Worm (Caenorhabditis elegans): Measurements from ENCODE around the gene sru-48.
A peak's percentile ranks its signal among the peaks of the same experiment; 100 is the strongest.

The sru-48 gene

ce11 chrX:5199825-5200373 lies 19.9 kb downstream of the sru-48 start:
- TF ChIP-seq egl-5 (tag; optimal IDR thresholded peaks at IDR 0.05) = peak; percentile 27
- TF ChIP-seq nhr-11 (tag; optimal IDR thresholded peaks at IDR 0.05) = peak; percentile 72
- peak; percentile 58 for TF ChIP-seq unc-62 (GFP tag; optimal IDR thresholded peaks at IDR 0.05)
- TF ChIP-seq pqm-1 (tag; optimal IDR thresholded peaks at IDR 0.05) = no peak

DNA sequence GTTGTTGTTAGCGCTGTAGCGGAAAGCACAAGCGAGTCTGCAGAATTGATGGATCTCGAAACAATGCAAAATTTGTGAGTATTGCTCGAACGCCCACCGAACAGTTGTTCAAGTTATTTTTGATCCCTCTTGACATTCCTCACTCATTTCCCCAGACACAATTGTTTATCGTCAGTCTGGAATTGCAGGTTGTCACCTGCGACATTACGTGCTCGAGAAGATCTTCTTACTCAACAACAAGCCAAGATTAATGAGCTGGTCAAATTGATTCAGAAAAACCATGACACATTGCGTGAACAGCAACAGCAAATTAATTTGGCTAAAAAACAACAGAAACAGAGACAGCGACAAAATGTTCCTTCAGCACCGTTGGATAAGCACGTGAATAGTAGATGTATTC lies 21.9 kb downstream of the sru-48 start:
- no peak for TF ChIP-seq zag-1 (tag; optimal IDR thresholded peaks at IDR 0.05)
- TF ChIP-seq lin-39 (tag; optimal IDR thresholded peaks at IDR 0.05) = peak; percentile 53
- TF ChIP-seq egl-5 (tag; optimal IDR thresholded peaks at IDR 0.05) = peak; percentile 83

DNA sequence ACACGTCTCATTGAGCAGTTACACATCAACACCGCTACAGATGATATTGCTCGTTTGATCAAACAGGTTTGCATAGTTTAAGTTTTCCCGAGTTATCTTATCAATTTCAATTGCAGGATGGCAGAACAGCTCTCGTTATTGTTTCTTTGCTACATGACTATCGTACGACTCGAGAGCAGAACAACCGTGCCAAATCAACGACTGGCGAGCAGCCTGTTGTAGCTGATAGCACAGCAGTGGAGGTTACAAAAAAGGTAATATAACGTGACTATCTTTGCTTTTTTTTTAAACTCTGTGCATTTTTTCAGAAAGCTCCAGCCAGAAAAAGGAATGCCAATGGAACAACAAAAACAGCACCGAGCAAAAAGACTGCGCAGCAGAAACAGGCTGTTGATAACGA lies 22.4 kb downstream of the sru-48 start:
- no peak for TF ChIP-seq nhr-237 (tag; optimal IDR thresholded peaks at IDR 0.05)
- TF ChIP-seq nhr-11 (tag; optimal IDR thresholded peaks at IDR 0.05) = no peak
- no peak for TF ChIP-seq fkh-10 (GFP tag; optimal IDR thresholded peaks at IDR 0.05)
- no peak for TF ChIP-seq nhr-43 (tag; optimal IDR thresholded peaks at IDR 0.05; ENCODE audit: poor library complexity, severe bottlenecking)
- no peak for TF ChIP-seq ztf-4 (tag; optimal IDR thresholded peaks at IDR 0.05)
- TF ChIP-seq elt-2 (tag; optimal IDR thresholded peaks at IDR 0.05) = peak; percentile 52
- no peak for TF ChIP-seq unc-62 (GFP tag; optimal IDR thresholded peaks at IDR 0.05)
- peak; percentile 18 for TF ChIP-seq pqm-1 (tag; optimal IDR thresholded peaks at IDR 0.05)
- no peak for TF ChIP-seq eor-1 (tag; optimal IDR thresholded peaks at IDR 0.05)
- TF ChIP-seq elt-1 (tag; optimal IDR thresholded peaks at IDR 0.05) = no peak

ce11 chrX:5202923-5203322 lies 22.9 kb downstream of the sru-48 start:
- no peak for TF ChIP-seq hmg-11 (tag; optimal IDR thresholded peaks at IDR 0.05)
- TF ChIP-seq elt-2 (tag; optimal IDR thresholded peaks at IDR 0.05) = no peak
- TF ChIP-seq nfya-1 (tag; optimal IDR thresholded peaks at IDR 0.05; ENCODE audit: insufficient read depth) = no peak
- no peak for TF ChIP-seq ztf-11 (tag; optimal IDR thresholded peaks at IDR 0.05)
- no peak for TF ChIP-seq nhr-67 (tag; optimal IDR thresholded peaks at IDR 0.05)
- TF ChIP-seq sea-2 (GFP tag; optimal IDR thresholded peaks at IDR 0.05) = no peak
- TF ChIP-seq mml-1 (tag; optimal IDR thresholded peaks at IDR 0.05) = no peak
- no peak for TF ChIP-seq ceh-82 (tag; optimal IDR thresholded peaks at IDR 0.05)
- TF ChIP-seq nhr-23 (tag; optimal IDR thresholded peaks at IDR 0.05) = no peak
- TF ChIP-seq nhr-237 (tag; optimal IDR thresholded peaks at IDR 0.05) = no peak
- TF ChIP-seq ZK546.5 (tag; optimal IDR thresholded peaks at IDR 0.05) = no peak
- TF ChIP-seq snpc-4 (tag; optimal IDR thresholded peaks at IDR 0.05) = no peak
- TF ChIP-seq elt-3 (tag; optimal IDR thresholded peaks at IDR 0.05) = no peak
- no peak for TF ChIP-seq zag-1 (tag; optimal IDR thresholded peaks at IDR 0.05)
- no peak for TF ChIP-seq fos-1 (tag; optimal IDR thresholded peaks at IDR 0.05)
- TF ChIP-seq nhr-12 (tag; optimal IDR thresholded peaks at IDR 0.05) = no peak
- TF ChIP-seq lsy-12 (tag; optimal IDR thresholded peaks at IDR 0.05) = no peak
- TF ChIP-seq pha-4 (tag; optimal IDR thresholded peaks at IDR 0.05) = no peak
- no peak for TF ChIP-seq daf-12 (tag; optimal IDR thresholded peaks at IDR 0.05)

DNA sequence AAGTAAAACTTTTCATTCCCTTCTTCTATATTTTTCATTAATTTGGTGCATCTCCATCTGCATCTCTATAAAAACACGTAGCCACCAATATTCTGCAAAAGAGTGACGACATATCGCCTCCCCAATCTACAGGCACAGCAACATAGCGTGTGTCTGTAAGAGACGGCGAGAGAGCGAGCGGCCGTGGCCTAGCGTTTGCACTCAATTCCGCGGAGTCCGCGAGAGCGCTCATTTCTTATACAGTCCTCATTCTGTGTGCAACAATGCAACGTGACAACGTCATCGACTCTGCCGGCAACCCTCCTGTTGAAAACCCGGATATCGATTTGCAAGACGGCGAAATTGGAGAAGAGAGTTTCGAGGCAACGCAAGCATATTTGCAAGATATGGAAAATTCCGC lies 25.6 kb downstream of the sru-48 start, which contains the start of gene H28G03.2:
Gene H28G03.2, plus strand, starts transcription at position 200 of the 400 bp plus-strand sequence.
- no peak for TF ChIP-seq snpc-4 (tag; optimal IDR thresholded peaks at IDR 0.05)
- TF ChIP-seq mml-1 (tag; optimal IDR thresholded peaks at IDR 0.05) = no peak
- peak; percentile 2 for TF ChIP-seq hmg-11 (tag; optimal IDR thresholded peaks at IDR 0.05)
- TF ChIP-seq elt-2 (tag; optimal IDR thresholded peaks at IDR 0.05) = peak; percentile 14
- TF ChIP-seq nfya-1 (tag; optimal IDR thresholded peaks at IDR 0.05; ENCODE audit: insufficient read depth) = peak; percentile 1
- no peak for TF ChIP-seq ceh-82 (tag; optimal IDR thresholded peaks at IDR 0.05)
- peak; percentile 15 for TF ChIP-seq lin-39 (tag; optimal IDR thresholded peaks at IDR 0.05)
- no peak for TF ChIP-seq ceh-16 (tag; optimal IDR thresholded peaks at IDR 0.05)

DNA sequence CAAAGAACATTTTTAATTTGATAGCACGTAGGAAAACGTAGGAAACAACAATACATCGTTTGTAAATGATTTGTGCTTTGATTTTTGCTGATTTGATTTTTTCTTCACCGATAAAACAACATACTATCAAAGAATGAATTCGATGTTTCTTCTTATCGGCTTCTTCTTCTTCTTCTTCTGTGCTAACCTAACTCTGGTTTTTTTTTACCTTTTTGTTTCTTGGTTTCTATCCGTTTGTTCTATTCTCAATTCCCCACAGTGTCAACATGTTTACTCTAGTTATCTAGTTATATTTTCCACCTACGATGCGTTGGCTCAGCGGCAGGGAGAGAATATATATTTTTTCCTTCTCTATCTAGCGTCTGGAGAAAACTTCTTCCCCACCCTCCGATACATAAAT lies 27.8 kb downstream of the sru-48 start:
- peak; percentile 56 for TF ChIP-seq elt-2 (tag; optimal IDR thresholded peaks at IDR 0.05)
- peak; percentile 63 for TF ChIP-seq pha-4 (tag; optimal IDR thresholded peaks at IDR 0.05)
- TF ChIP-seq lsy-12 (tag; optimal IDR thresholded peaks at IDR 0.05) = no peak
